Fruit fly (Drosophila melanogaster) whole organism: ENCODE measurements around the gene CG14933.

ENCODE experiments used
- CG8478 ChIP-seq: fragments of >200 bp; optimal IDR thresholded peaks from 2 replicates; lab custom pipeline; 2018; ENCODE audit warnings: inconsistent platforms
- psq ChIP-seq: fragments of >200 bp; optimal IDR thresholded peaks from 2 replicates; lab custom pipeline; 2017

- no peak for TF ChIP-seq CG8478
- TF ChIP-seq psq (lab: Kevin White, UChicago): no peak
Observed at dm6 chr2L:11874232-11874765, 31.7 kb downstream of the CG14933 start.
